Fruit fly (Drosophila melanogaster) Kc167 (cell line): ENCODE measurements around the gene CG14852.

Experiments used
- Myc ChIP-seq: fragments of >200 bp; optimal IDR thresholded peaks from 2 replicates; lab custom pipeline; 2017; ENCODE audit warnings: missing external identifiers
- Sin3A ChIP-seq: fragments of >200 bp; optimal IDR thresholded peaks from 2 replicates; lab custom pipeline; 2018; ENCODE audit warnings: missing external identifiers
- h ChIP-seq: fragments of >200 bp; optimal IDR thresholded peaks from 3 replicates; lab custom pipeline; 2018; ENCODE audit warnings: missing external identifiers
- insv ChIP-seq: fragments of >200 bp; optimal IDR thresholded peaks from 3 replicates; lab custom pipeline; 2018; ENCODE audit warnings: missing external identifiers

- TF ChIP-seq h (lab: Kevin White, UChicago) = no peak
- no peak for TF ChIP-seq Sin3A (lab: Kevin White, UChicago)
- no peak for TF ChIP-seq Myc (lab: Kevin White, UChicago)
- no peak for TF ChIP-seq insv (lab: Kevin White, UChicago)
Measured at dm6 chr3R:14562040-14562439, 3.7 kb upstream of the CG14852 start, which contains the start of gene CG14851.
